ENCODE assay signal across 5 worm cellular contexts in genomic region chrIII:5871760-5872159, ce11.
TF ChIP-seq lines count a peak whose summit lies in the region.

Gene F01F1.11 (minus strand): TSS chrIII:5871877.
Gene F01F1.3 (plus strand): TSS chrIII:5871938.

TF ChIP-seq in whole organism, L1 larva, 84 proteins besides CTCF, POLR2A, EP300 and RAD21 (continues in another document):
- TF ChIP-seq hlh-17 (GFP tag; optimal IDR thresholded peaks at IDR 0.05; lab: Kevin White, UChicago; ENCODE audit: borderline replicate concordance) (no peak), nhr-85 (tag; lab: Kevin White, UChicago) (peak; percentile 96), lin-15B (tag; optimal IDR thresholded peaks at IDR 0.05; lab: Kevin White, UChicago) (peak; percentile 19), dsc-1 (tag; optimal IDR thresholded peaks at IDR 0.05; lab: Kevin White, UChicago) (peak; percentile 59), nhr-90 (tag; optimal IDR thresholded peaks at IDR 0.05; lab: Kevin White, UChicago; ENCODE audit: poor library complexity) (peak; percentile 92), irx-1 (tag; optimal IDR thresholded peaks at IDR 0.05; lab: Kevin White, UChicago) (peak; percentile 91), mef-2 (tag; optimal IDR thresholded peaks at IDR 0.05; lab: Kevin White, UChicago) (peak; percentile 13), lin-13 (GFP tag; optimal IDR thresholded peaks at IDR 0.05; lab: Kevin White, UChicago) (peak; percentile 83), nhr-47 (tag; optimal IDR thresholded peaks at IDR 0.05; lab: Kevin White, UChicago) (peak; percentile 93), F16B12.6 (tag; optimal IDR thresholded peaks at IDR 0.05; lab: Kevin White, UChicago) (peak; percentile 48), nhr-20 (tag; optimal IDR thresholded peaks at IDR 0.05; lab: Kevin White, UChicago) (peak; percentile 89), zag-1 (tag; optimal IDR thresholded peaks at IDR 0.05; lab: Kevin White, UChicago) (no peak), nhr-71 (tag; optimal IDR thresholded peaks at IDR 0.05; lab: Kevin White, UChicago) (peak; percentile 92), fkh-8 (tag; optimal IDR thresholded peaks at IDR 0.05; lab: Kevin White, UChicago) (peak; percentile 83), elt-3 (tag; optimal IDR thresholded peaks at IDR 0.05; lab: Kevin White, UChicago) (peak in 2 of 6 experiments; percentile 40 to 60), elt-2 (tag; optimal IDR thresholded peaks at IDR 0.05; lab: Kevin White, UChicago) (peak; percentile 52), sptf-1 (tag; optimal IDR thresholded peaks at IDR 0.05; lab: Kevin White, UChicago) (no peak), skn-1 (tag; optimal IDR thresholded peaks at IDR 0.05; lab: Kevin White, UChicago) (peak; percentile 70)

TF ChIP-seq in whole organism, L3 larva, 47 proteins besides CTCF, POLR2A, EP300 and RAD21 (continues in another document):
- TF ChIP-seq zag-1 (tag; optimal IDR thresholded peaks at IDR 0.05; lab: Kevin White, UChicago): no peak
- no peak for TF ChIP-seq sea-2 (GFP tag; optimal IDR thresholded peaks at IDR 0.05; lab: Kevin White, UChicago)
- TF ChIP-seq ceh-16 (tag; optimal IDR thresholded peaks at IDR 0.05; lab: Kevin White, UChicago): no peak
- TF ChIP-seq nhr-23 (tag; optimal IDR thresholded peaks at IDR 0.05; lab: Kevin White, UChicago): peak; percentile 84
- TF ChIP-seq tbx-2 (tag; optimal IDR thresholded peaks at IDR 0.05; lab: Kevin White, UChicago): no peak
- no peak for TF ChIP-seq unc-62 (GFP tag; optimal IDR thresholded peaks at IDR 0.05; lab: Kevin White, UChicago)
- peak; percentile 3 for TF ChIP-seq hmg-11 (tag; optimal IDR thresholded peaks at IDR 0.05; lab: Kevin White, UChicago)
- TF ChIP-seq mdl-1 (tag; optimal IDR thresholded peaks at IDR 0.05; lab: Kevin White, UChicago): no peak
- TF ChIP-seq elt-1 (tag; optimal IDR thresholded peaks at IDR 0.05; lab: Kevin White, UChicago): no peak
- TF ChIP-seq nhr-25 (tag; optimal IDR thresholded peaks at IDR 0.05; lab: Kevin White, UChicago): peak; percentile 62
- peak; percentile 22 for TF ChIP-seq ceh-28 (tag; optimal IDR thresholded peaks at IDR 0.05; lab: Kevin White, UChicago)
- TF ChIP-seq nhr-43 (tag; optimal IDR thresholded peaks at IDR 0.05; lab: Kevin White, UChicago; ENCODE audit: poor library complexity, severe bottlenecking): peak; percentile 85
- TF ChIP-seq nhr-237 (tag; optimal IDR thresholded peaks at IDR 0.05; lab: Kevin White, UChicago): no peak
- peak; percentile 80 for TF ChIP-seq nfya-1 (tag; optimal IDR thresholded peaks at IDR 0.05; lab: Kevin White, UChicago; ENCODE audit: insufficient read depth)
- TF ChIP-seq jun-1 (tag; optimal IDR thresholded peaks at IDR 0.05; lab: Kevin White, UChicago): peak; percentile 3
- peak; percentile 69 for TF ChIP-seq lin-15B (tag; optimal IDR thresholded peaks at IDR 0.05; lab: Kevin White, UChicago)
- TF ChIP-seq lin-39 (tag; optimal IDR thresholded peaks at IDR 0.05; lab: Kevin White, UChicago): peak; percentile 26
- no peak for TF ChIP-seq nhr-67 (tag; optimal IDR thresholded peaks at IDR 0.05; lab: Kevin White, UChicago)
- TF ChIP-seq elt-2 (tag; optimal IDR thresholded peaks at IDR 0.05; lab: Kevin White, UChicago): peak; percentile 13

TF ChIP-seq in whole organism, early embryonic, 17 proteins besides CTCF, POLR2A, EP300 and RAD21:
- TF ChIP-seq tbx-37 (GFP tag; conservative IDR thresholded peaks at IDR 0.05; lab: Robert Waterston, UW): peak; percentile 66; the same call in 1 of the 2 replicates
- peak; percentile 53; the same call in 1 of the 2 replicates for TF ChIP-seq pes-1 (GFP tag; IDR thresholded peaks at IDR 0.05; lab: Robert Waterston, UW)
- no peak for TF ChIP-seq hmbx-1 (tag; optimal IDR thresholded peaks at IDR 0.05; lab: Kevin White, UChicago)
- no peak for TF ChIP-seq flt-1 (GFP tag; IDR thresholded peaks at IDR 0.05; lab: Robert Waterston, UW)

TF ChIP-seq in whole organism, midembryonic, 9 proteins besides CTCF, POLR2A, EP300 and RAD21:
- TF ChIP-seq tab-1 (GFP tag; IDR thresholded peaks at IDR 0.05; lab: Robert Waterston, UW): no peak
- TF ChIP-seq T22C8.4 (GFP tag; IDR thresholded peaks at IDR 0.05; lab: Robert Waterston, UW): no peak; the same call in 1 of the 2 replicates
- TF ChIP-seq ref-1 (GFP tag; conservative IDR thresholded peaks at IDR 0.05; lab: Robert Waterston, UW): no peak
- TF ChIP-seq ztf-23 (GFP tag; IDR thresholded peaks at IDR 0.05; lab: Robert Waterston, UW): 0 out of 2 replicates have a peak, but pooled peaks have one; percentile 43
- no peak for TF ChIP-seq ztf-29 (GFP tag; IDR thresholded peaks at IDR 0.05; lab: Robert Waterston, UW)
- TF ChIP-seq med-1 (GFP tag; optimal IDR thresholded peaks at IDR 0.05; lab: Kevin White, UChicago; ENCODE audit: insufficient read depth): no peak
- TF ChIP-seq klf-2 (GFP tag; conservative IDR thresholded peaks at IDR 0.05; lab: Robert Waterston, UW): no peak
- peak; percentile 13 for TF ChIP-seq cog-1 (tag; optimal IDR thresholded peaks at IDR 0.05; lab: Kevin White, UChicago)
- no peak for TF ChIP-seq flt-1 (GFP tag; IDR thresholded peaks at IDR 0.05; lab: Robert Waterston, UW)

TF ChIP-seq in whole organism, young adult, 124 proteins besides CTCF, POLR2A, EP300 and RAD21 (continues in another document):
- TF ChIP-seq tbp1 (GFP tag; optimal IDR thresholded peaks at IDR 0.05; lab: Kevin White, UChicago): peak; percentile 8
- no peak for TF ChIP-seq F55B11.4 (tag; optimal IDR thresholded peaks at IDR 0.05; lab: Kevin White, UChicago; ENCODE audit: borderline replicate concordance, insufficient read depth)
- TF ChIP-seq bed-2 (GFP tag; IDR thresholded peaks at IDR 0.05; lab: Robert Waterston, UW): peak; percentile 77; the same call in 1 of the 2 replicates
- TF ChIP-seq let-526 (GFP tag; IDR thresholded peaks at IDR 0.05; lab: Robert Waterston, UW): peak; percentile 65; the same call in 1 of the 2 replicates
- 0 out of 2 replicates have a peak, but pooled peaks have one; percentile 52 for TF ChIP-seq aptf-2 (GFP tag; conservative IDR thresholded peaks at IDR 0.05; lab: Robert Waterston, UW)
- TF ChIP-seq F22D6.2 (tag; optimal IDR thresholded peaks at IDR 0.05; lab: Kevin White, UChicago): peak; percentile 39
- TF ChIP-seq D2030.7 (GFP tag; IDR thresholded peaks at IDR 0.05; lab: Robert Waterston, UW): peak; percentile 69
- TF ChIP-seq him-1 (tag; optimal IDR thresholded peaks at IDR 0.05; lab: Kevin White, UChicago): peak; percentile 31
- TF ChIP-seq F49E8.2 (tag; optimal IDR thresholded peaks at IDR 0.05; lab: Kevin White, UChicago; ENCODE audit: insufficient read depth): peak; percentile 42
- peak; percentile 6 for TF ChIP-seq athp-1 (tag; optimal IDR thresholded peaks at IDR 0.05; lab: Kevin White, UChicago)
- peak in 2 of 3 experiments; percentile 56 to 93 for TF ChIP-seq lin-35 (GFP tag; optimal IDR thresholded peaks at IDR 0.05; lab: Kevin White, UChicago)
- TF ChIP-seq lsl-1 (GFP tag; optimal IDR thresholded peaks at IDR 0.05; lab: Kevin White, UChicago): peak; percentile 61
- 0 out of 2 replicates have a peak, but pooled peaks have one; percentile 28 for TF ChIP-seq C17E4.6 (GFP tag; IDR thresholded peaks at IDR 0.05; lab: Robert Waterston, UW)
- TF ChIP-seq F23B12.7 (tag; optimal IDR thresholded peaks at IDR 0.05; lab: Kevin White, UChicago; ENCODE audit: insufficient read depth): no peak
- peak; percentile 94 for TF ChIP-seq lin-54 (GFP tag; optimal IDR thresholded peaks at IDR 0.05; lab: Kevin White, UChicago)
- peak; percentile 72; the same call in 1 of the 2 replicates for TF ChIP-seq ztf-28 (GFP tag; IDR thresholded peaks at IDR 0.05; lab: Robert Waterston, UW)
- TF ChIP-seq Y53G8AR.9 (GFP tag; conservative IDR thresholded peaks at IDR 0.05; lab: Robert Waterston, UW): no peak
- TF ChIP-seq atf-7 (tag; optimal IDR thresholded peaks at IDR 0.05; lab: Kevin White, UChicago): no peak
- TF ChIP-seq hsf-1 (GFP tag; IDR thresholded peaks at IDR 0.05; lab: Robert Waterston, UW): no peak
- TF ChIP-seq xnd-1 (tag; optimal IDR thresholded peaks at IDR 0.05; lab: Kevin White, UChicago): no peak
- no peak for TF ChIP-seq cebp-2 (GFP tag; IDR thresholded peaks at IDR 0.05; lab: Robert Waterston, UW)
- TF ChIP-seq hmg-20 (GFP tag; IDR thresholded peaks at IDR 0.05; lab: Robert Waterston, UW): no peak
- peak; percentile 80 for TF ChIP-seq efl-1 (GFP tag; optimal IDR thresholded peaks at IDR 0.05; lab: Kevin White, UChicago)
- peak; percentile 77 for TF ChIP-seq mcd-1 (GFP tag; IDR thresholded peaks at IDR 0.05; lab: Robert Waterston, UW)
- peak; percentile 64; the same call in 1 of the 2 replicates for TF ChIP-seq nfyb-1 (GFP tag; IDR thresholded peaks at IDR 0.05; lab: Robert Waterston, UW)
- peak; percentile 23 to 31 for TF ChIP-seq rec-8 (tag; optimal IDR thresholded peaks at IDR 0.05; lab: Kevin White, UChicago)
- peak; percentile 91 for TF ChIP-seq unc-130 (GFP tag; optimal IDR thresholded peaks at IDR 0.05; lab: Kevin White, UChicago)
- no peak for TF ChIP-seq bed-1 (GFP tag; IDR thresholded peaks at IDR 0.05; lab: Robert Waterston, UW)
- peak; percentile 5 for TF ChIP-seq attf-5 (GFP tag; optimal IDR thresholded peaks at IDR 0.05; lab: Kevin White, UChicago)
- peak; percentile 80 for TF ChIP-seq madf-6 (GFP tag; IDR thresholded peaks at IDR 0.05; lab: Robert Waterston, UW)
- TF ChIP-seq let-607 (tag; optimal IDR thresholded peaks at IDR 0.05; lab: Kevin White, UChicago): peak in 1 of 2 experiments; percentile 57
- no peak for TF ChIP-seq Y67H2A.10 (GFP tag; conservative IDR thresholded peaks at IDR 0.05; lab: Robert Waterston, UW)
- no peak for TF ChIP-seq snpc-4 (GFP tag; optimal IDR thresholded peaks at IDR 0.05; lab: Kevin White, UChicago)
- peak in 2 of 4 experiments; percentile 13 to 17 for TF ChIP-seq snpc-4 (tag; optimal IDR thresholded peaks at IDR 0.05; lab: Kevin White, UChicago)
- TF ChIP-seq ekl-4 (GFP tag; IDR thresholded peaks at IDR 0.05; lab: Robert Waterston, UW): peak; percentile 45; the same call in 1 of the 2 replicates
- peak; percentile 81 for TF ChIP-seq dpl-1 (GFP tag; optimal IDR thresholded peaks at IDR 0.05; lab: Kevin White, UChicago)
- TF ChIP-seq dox-1 (GFP tag; IDR thresholded peaks at IDR 0.05; lab: Robert Waterston, UW): peak; percentile 64; the same call in 1 of the 2 replicates
- 0 out of 2 replicates have a peak, but pooled peaks have one; percentile 15 for TF ChIP-seq B0019.2 (GFP tag; conservative IDR thresholded peaks at IDR 0.05; lab: Robert Waterston, UW)
- peak; percentile 50; the same call in 1 of the 2 replicates for TF ChIP-seq ceh-91 (GFP tag; IDR thresholded peaks at IDR 0.05; lab: Robert Waterston, UW)
- peak; percentile 9 for TF ChIP-seq tlf-1 (GFP tag; optimal IDR thresholded peaks at IDR 0.05; lab: Kevin White, UChicago)
- peak; percentile 59 for TF ChIP-seq lin-40 (tag; optimal IDR thresholded peaks at IDR 0.05; lab: Kevin White, UChicago)
- 0 out of 2 replicates have a peak, but pooled peaks have one; percentile 25 for TF ChIP-seq madf-8 (GFP tag; conservative IDR thresholded peaks at IDR 0.05; lab: Robert Waterston, UW)

Comparison
In these comparisons a context has a peak if more than half of its experiments do, and no peak if none do; other contexts are left out.
1. Of the 8 proteins assayed by ChIP-seq in both whole organism, young adult and whole organism, L1 larva: peak only in whole organism, young adult: none; only in whole organism, L1 larva: nhr-90; in both: dpl-1, efl-1, lin-35 and unc-130; in neither: 2; mixed calls (peak in some experiments, not most) for 1.